Fruit fly (Drosophila melanogaster): Measurements from ENCODE around the gene CG33128.

The CG33128 gene

DNA sequence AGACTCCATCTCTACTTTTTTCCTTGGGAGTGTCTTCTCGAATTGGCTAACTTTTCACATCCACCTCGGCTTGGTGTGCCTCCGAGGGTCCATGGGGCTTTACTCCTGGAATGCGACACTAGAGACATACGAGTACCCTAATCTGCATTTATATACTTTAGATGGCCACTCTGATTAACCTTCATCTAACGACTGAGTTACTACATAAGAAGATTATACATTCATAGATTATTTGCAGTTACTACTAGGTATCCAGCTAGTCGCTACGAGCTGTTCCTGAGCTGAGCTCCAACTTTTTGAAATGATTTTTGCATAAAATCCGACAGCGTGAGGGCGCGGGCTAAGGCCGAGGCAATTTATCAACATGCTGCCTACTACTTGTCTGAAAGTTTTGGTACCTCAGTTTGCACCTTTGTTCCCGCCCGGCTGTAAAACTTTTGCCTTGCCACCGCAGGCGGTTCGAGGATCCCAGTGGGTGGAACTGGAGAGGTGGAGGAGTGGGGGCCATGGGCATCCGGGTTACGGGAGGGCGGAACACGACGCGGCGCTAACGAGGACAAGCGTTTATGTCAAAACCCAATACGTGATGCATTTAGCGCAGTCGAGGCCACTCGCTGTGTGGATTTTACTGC is 16.9 kb upstream of the CG33128 start:
- TF ChIP-seq D1 (tag; optimal IDR thresholded peaks at IDR 0.05) = no peak
- TF ChIP-seq rn (GFP tag; IDR thresholded peaks at IDR 0.05) = no peak
- no peak for TF ChIP-seq CG13204 (GFP tag; optimal IDR thresholded peaks at IDR 0.05)
- TF ChIP-seq CG15710 (tag; optimal IDR thresholded peaks at IDR 0.05) = peak; percentile 11
- TF ChIP-seq Ets98B (GFP tag; IDR thresholded peaks at IDR 0.05) = no peak
- no peak for TF ChIP-seq CG8301 (tag; optimal IDR thresholded peaks at IDR 0.05)
- no peak for TF ChIP-seq fd96Ca (GFP tag; IDR thresholded peaks at IDR 0.05)
- no peak for TF ChIP-seq Snoo (tag; optimal IDR thresholded peaks at IDR 0.05)
- peak; percentile 42 for TF ChIP-seq Pif1A (GFP tag; optimal IDR thresholded peaks at IDR 0.05)
- no peak for TF ChIP-seq CG4496 (GFP tag; IDR thresholded peaks at IDR 0.05)
- TF ChIP-seq CG14655 (GFP tag; optimal IDR thresholded peaks at IDR 0.05) = no peak
- no peak for TF ChIP-seq CG8159 (tag; optimal IDR thresholded peaks at IDR 0.05)
- no peak for TF ChIP-seq CG12605 (GFP tag; IDR thresholded peaks at IDR 0.05)
- no peak for TF ChIP-seq Pif1B (GFP tag; optimal IDR thresholded peaks at IDR 0.05)
- TF ChIP-seq EcR (GFP tag; optimal IDR thresholded peaks at IDR 0.05) = no peak
- TF ChIP-seq CG9948 (tag; optimal IDR thresholded peaks at IDR 0.05) = peak; percentile 7
- TF ChIP-seq CG10348 (GFP tag; IDR thresholded peaks at IDR 0.05) = no peak
- peak; percentile 3 for TF ChIP-seq CG17806 (tag; optimal IDR thresholded peaks at IDR 0.05)
- TF ChIP-seq gl (tag; optimal IDR thresholded peaks at IDR 0.05) = no peak
- no peak for TF ChIP-seq CG34367 (tag; optimal IDR thresholded peaks at IDR 0.05)
- no peak for TF ChIP-seq CG32121 (GFP tag; IDR thresholded peaks at IDR 0.05)

- peak; percentile 45 for TF ChIP-seq CG14655 (GFP tag; optimal IDR thresholded peaks at IDR 0.05)
- TF ChIP-seq CG17806 (tag; optimal IDR thresholded peaks at IDR 0.05) = no peak
- TF ChIP-seq CG8301 (tag; optimal IDR thresholded peaks at IDR 0.05) = peak; percentile 26
Observed at dm6 chr2L:1478488-1478887, 15.4 kb upstream of the CG33128 start.

DNA sequence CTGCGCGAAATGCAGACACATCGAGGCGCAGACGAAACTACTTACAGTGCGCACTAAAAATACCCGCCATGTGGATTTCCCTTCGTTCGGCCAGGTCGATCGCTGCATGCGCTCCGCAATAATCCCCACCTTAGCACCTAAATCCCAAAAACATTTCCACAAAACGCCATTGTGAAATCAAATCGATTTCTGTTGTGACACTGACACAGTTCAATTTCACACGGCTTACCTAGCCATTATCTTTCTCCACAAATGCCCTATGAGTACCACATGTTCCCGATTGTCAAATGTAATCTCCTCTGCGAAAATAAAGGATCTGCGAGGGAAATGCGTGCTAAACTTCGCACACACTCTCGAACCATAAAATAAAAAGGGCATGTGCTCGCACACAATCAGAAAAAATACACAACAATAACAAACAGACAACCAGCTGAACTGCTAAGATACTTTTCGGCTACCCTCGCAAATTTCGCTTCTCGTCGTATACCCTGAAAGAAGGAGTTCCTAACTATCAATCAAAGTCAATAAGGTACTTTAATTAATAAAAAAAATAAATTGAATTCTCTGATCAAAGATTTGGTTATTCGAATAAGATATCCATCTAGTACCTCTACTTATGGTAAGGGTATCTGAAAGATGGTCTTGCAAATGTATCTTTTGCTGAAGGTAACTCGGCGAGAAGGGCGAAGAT is 7.8 kb upstream of the CG33128 start:
- TF ChIP-seq CG13204 (GFP tag; optimal IDR thresholded peaks at IDR 0.05) (no peak), Pif1A (GFP tag; optimal IDR thresholded peaks at IDR 0.05) (peak; percentile 70), EcR (GFP tag; optimal IDR thresholded peaks at IDR 0.05) (no peak), Ets98B (GFP tag; IDR thresholded peaks at IDR 0.05) (peak; percentile 84), CG8159 (tag; optimal IDR thresholded peaks at IDR 0.05) (peak; percentile 83), CG32121 (GFP tag; IDR thresholded peaks at IDR 0.05) (peak; percentile 76), CG15710 (tag; optimal IDR thresholded peaks at IDR 0.05) (peak; percentile 70), CG10348 (GFP tag; IDR thresholded peaks at IDR 0.05) (peak; percentile 71), D1 (tag; optimal IDR thresholded peaks at IDR 0.05) (peak; percentile 53), CG4496 (GFP tag; IDR thresholded peaks at IDR 0.05) (peak; percentile 88), Pif1B (GFP tag; optimal IDR thresholded peaks at IDR 0.05) (peak; percentile 57), CG34367 (tag; optimal IDR thresholded peaks at IDR 0.05) (peak; percentile 71), gl (tag; optimal IDR thresholded peaks at IDR 0.05) (peak; percentile 67), CG9948 (tag; optimal IDR thresholded peaks at IDR 0.05) (peak; percentile 68), rn (GFP tag; IDR thresholded peaks at IDR 0.05) (peak; percentile 86), Snoo (tag; optimal IDR thresholded peaks at IDR 0.05) (peak; percentile 52), CG14655 (GFP tag; optimal IDR thresholded peaks at IDR 0.05) (peak; percentile 85), CG8301 (tag; optimal IDR thresholded peaks at IDR 0.05) (peak; percentile 81), CG17806 (tag; optimal IDR thresholded peaks at IDR 0.05) (peak; percentile 86), fd96Ca (GFP tag; IDR thresholded peaks at IDR 0.05) (peak; percentile 95), CG12605 (GFP tag; IDR thresholded peaks at IDR 0.05) (peak; percentile 12)

- TF ChIP-seq D1 (tag; optimal IDR thresholded peaks at IDR 0.05) (peak; percentile 33), CG8159 (tag; optimal IDR thresholded peaks at IDR 0.05) (no peak), CG8301 (tag; optimal IDR thresholded peaks at IDR 0.05) (no peak), CG10348 (GFP tag; IDR thresholded peaks at IDR 0.05) (no peak)
Observed at dm6 chr2L:1491791-1492345, 2.0 kb upstream of the CG33128 start, which contains the start of gene CG31928. Gene CG31928 (plus strand): TSS chr2L:1492295.

DNA sequence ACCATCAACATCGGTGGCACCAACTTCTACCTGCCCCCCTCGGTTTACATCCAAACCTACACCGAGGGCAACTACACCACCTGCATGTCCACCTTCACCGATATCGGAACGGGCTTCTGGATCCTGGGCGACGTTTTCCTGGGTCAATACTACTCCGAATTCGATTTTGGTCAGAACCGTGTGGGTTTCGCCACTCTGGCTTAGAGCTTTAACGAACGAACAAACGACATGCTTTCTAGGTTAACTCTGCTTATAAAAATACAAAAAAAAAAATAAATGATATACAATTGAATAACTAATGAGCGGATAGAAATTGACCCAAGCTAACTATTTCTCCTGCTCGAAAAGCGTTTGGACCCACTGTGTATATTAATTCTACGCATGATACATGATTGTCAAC is 1.3 kb downstream of the CG33128 start, which contains the start of gene CG31926:
CG31926 (plus strand) TSS at position 301 of the 400 bp plus-strand sequence.
- TF ChIP-seq gl (tag; optimal IDR thresholded peaks at IDR 0.05) (no peak), Ets98B (GFP tag; IDR thresholded peaks at IDR 0.05) (no peak), CG15710 (tag; optimal IDR thresholded peaks at IDR 0.05) (no peak), rn (GFP tag; IDR thresholded peaks at IDR 0.05) (no peak), CG32121 (GFP tag; IDR thresholded peaks at IDR 0.05) (no peak)

- no peak for TF ChIP-seq CG9948 (tag; optimal IDR thresholded peaks at IDR 0.05)
Observed at dm6 chr2L:1496943-1497342, 3.1 kb downstream of the CG33128 start, which contains the start of gene CG31661. Gene CG31661 (plus strand): TSS chr2L:1497243.

All from whole organism, pupa.